Worm (Caenorhabditis elegans): ENCODE results near the gene srsx-28.
A peak's percentile ranks its signal among the peaks of the same experiment; 100 is the strongest.

- TF ChIP-seq lin-39 (tag; optimal IDR thresholded peaks at IDR 0.05) (no peak), mdl-1 (tag; optimal IDR thresholded peaks at IDR 0.05) (no peak), ama-1 (optimal IDR thresholded peaks at IDR 0.05) (no peak), elt-1 (tag; optimal IDR thresholded peaks at IDR 0.05) (no peak), ceh-28 (tag; optimal IDR thresholded peaks at IDR 0.05) (no peak), ceh-16 (tag; optimal IDR thresholded peaks at IDR 0.05) (no peak), ceh-82 (tag; optimal IDR thresholded peaks at IDR 0.05) (no peak), pqm-1 (tag; optimal IDR thresholded peaks at IDR 0.05) (peak; percentile 9), skn-1 (tag; optimal IDR thresholded peaks at IDR 0.05) (peak; percentile 69)
Measured at ce11 chrV:10178166-10178565, 25.8 kb downstream of the srsx-28 start.

All from whole organism, L3 larva.